Worm (Caenorhabditis elegans) whole organism, midembryonic: ENCODE measurements around the gene C55A1.6.

Experiments
- flt-1 ChIP-seq: fragments of 200-800 bp; sonication (Bioruptor generic); IDR thresholded peaks from 2 replicates; pipeline ENCODE4 v1.3.6; 2022; ENCODE audit warnings: missing genetic modification characterization, missing compliant biosample characterization
- klf-2 ChIP-seq: fragments of 200-800 bp; sonication (Bioruptor generic); conservative IDR thresholded peaks from 2 replicates; pipeline ENCODE4 v1.3.6; 2022; ENCODE audit warnings: missing genetic modification reagents, missing genetic modification characterization, missing compliant biosample characterization
- ref-1 ChIP-seq: fragments of 200-800 bp; sonication (Bioruptor generic); conservative IDR thresholded peaks from 2 replicates; pipeline ENCODE4 v1.3.6; 2022; ENCODE audit warnings: missing genetic modification reagents, missing genetic modification characterization, missing compliant biosample characterization
- ztf-23 ChIP-seq: fragments of 200-800 bp; sonication (Bioruptor generic); IDR thresholded peaks from 2 replicates; pipeline ENCODE4 v1.3.6; 2022; ENCODE audit warnings: missing genetic modification reagents, missing genetic modification characterization, missing compliant biosample characterization
- ztf-29 ChIP-seq: fragments of 200-800 bp; sonication (Bioruptor generic); IDR thresholded peaks from 2 replicates; pipeline ENCODE4 v1.3.6; 2022; ENCODE audit warnings: missing genetic modification reagents, missing genetic modification characterization, missing compliant biosample characterization

ce11 chrV:15625561-15625960 lies 22.3 kb upstream of the C55A1.6 start, which contains the start of gene C55A1.11:
- TF ChIP-seq flt-1 (no peak), klf-2 (no peak), ztf-29 (GFP tag; lab: Robert Waterston, UW) (no peak), ztf-23 (GFP tag; lab: Robert Waterston, UW) (no peak), ref-1 (no peak)
